Fruit fly (Drosophila melanogaster) S2 (cell line): Measurements from ENCODE around the gene CG32683.

Experiments used
- CG8478 ChIP-seq: fragments of >200 bp; optimal IDR thresholded peaks from 2 replicates; lab custom pipeline; 2018
- CTCF ChIP-seq, 2 experiments: fragments of >200 bp; optimal IDR thresholded peaks; 2 replicates each; lab custom pipeline; 2018

CG32683 gene

dm6 chrX:10370201-10371038 is 84.3 kb downstream of the CG32683 start:
- TF ChIP-seq CTCF (optimal IDR thresholded peaks at IDR 0.05; lab: Kevin White, UChicago): no peak
- TF ChIP-seq CG8478 (lab: Kevin White, UChicago): no peak

- TF ChIP-seq CTCF (optimal IDR thresholded peaks at IDR 0.05; lab: Kevin White, UChicago): no peak
- TF ChIP-seq CG8478 (lab: Kevin White, UChicago): no peak
Measured at dm6 chrX:10369763-10370162, 84.9 kb downstream of the CG32683 start.

DNA sequence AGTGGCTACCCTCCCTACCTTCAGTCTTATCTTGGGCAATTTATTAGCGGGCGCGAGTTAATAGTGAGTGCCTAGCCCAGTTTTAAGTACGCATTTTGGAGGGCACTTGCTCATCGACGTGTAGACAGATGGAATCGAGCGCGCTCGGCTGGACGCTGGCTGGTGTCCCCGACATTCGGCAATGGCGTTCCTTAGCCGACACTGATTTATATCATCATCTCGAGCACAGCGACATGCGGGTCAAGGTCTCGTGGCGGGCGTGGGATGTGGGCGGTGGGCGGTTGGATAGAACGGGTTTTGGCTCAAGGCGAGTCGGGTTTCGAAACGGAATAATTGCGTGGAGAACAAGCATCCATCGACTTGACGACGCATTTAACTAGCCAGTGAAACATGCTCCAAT is 85.4 kb downstream of the CG32683 start:
- TF ChIP-seq CTCF (optimal IDR thresholded peaks at IDR 0.05; lab: Kevin White, UChicago) (no peak), CG8478 (lab: Kevin White, UChicago) (no peak)

- TF ChIP-seq CTCF (optimal IDR thresholded peaks at IDR 0.05; lab: Kevin White, UChicago) (peak in 1 of 2 experiments; percentile 12), CG8478 (lab: Kevin White, UChicago) (no peak)
Measured at dm6 chrX:10367801-10368203, 86.9 kb downstream of the CG32683 start, which contains the start of gene CG17841. CG17841 (plus strand) TSS chrX:10368052.

DNA sequence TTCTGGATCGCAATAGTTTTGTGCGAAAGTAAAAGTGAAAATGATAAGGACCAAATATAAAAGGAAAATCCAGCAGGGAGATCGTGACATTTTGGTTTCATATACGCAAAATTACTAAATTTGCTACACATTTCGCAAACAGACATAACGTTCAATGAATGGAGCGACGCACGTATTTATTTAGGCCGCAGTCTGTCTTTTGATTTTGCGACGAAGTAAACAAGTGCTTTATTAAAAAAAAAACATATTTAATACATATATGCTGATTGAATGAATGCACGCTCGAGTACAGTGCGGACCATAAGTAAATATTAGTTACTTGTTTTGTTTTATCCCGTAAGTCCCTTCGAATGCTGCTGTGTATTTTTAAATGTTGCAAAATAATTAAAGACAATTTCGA is 87.3 kb downstream of the CG32683 start, which contains the start of gene CG32679:
Gene CG32679 (minus strand): TSS at position 101 of the 400 bp plus-strand sequence.
- TF ChIP-seq CG8478 (lab: Kevin White, UChicago) (no peak), CTCF (optimal IDR thresholded peaks at IDR 0.05; lab: Kevin White, UChicago) (no peak)

DNA sequence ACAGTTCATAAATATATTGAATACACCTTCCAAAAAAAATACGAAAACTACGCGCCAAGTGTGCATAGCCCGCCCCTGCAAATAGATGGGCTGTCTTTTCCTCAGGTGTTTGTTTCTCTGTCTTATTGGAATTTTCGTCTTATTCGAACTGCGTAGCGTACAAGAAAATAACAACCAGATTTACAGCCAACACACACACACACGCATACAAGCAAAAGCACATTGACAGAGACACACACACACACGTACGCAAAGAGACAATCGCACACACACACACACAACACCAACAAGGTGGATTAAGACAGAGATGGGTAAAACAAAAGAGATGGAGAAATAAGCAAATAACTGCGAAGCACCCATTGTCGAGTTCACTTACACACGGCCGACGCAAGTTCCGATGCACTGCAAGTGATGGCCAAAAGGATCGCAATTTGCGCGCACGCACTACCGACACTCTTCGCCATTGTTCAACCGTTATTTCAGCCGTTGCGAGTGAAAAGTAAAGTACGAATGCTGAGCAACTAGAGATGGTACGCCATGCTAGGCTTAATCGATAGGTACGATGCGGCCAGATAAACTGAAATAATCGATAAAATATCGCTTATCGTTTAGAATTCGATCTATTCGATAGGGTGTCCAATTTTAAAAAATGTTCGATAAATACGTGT is 88.8 kb downstream of the CG32683 start:
- no peak for TF ChIP-seq CG8478 (lab: Kevin White, UChicago)
- no peak for TF ChIP-seq CTCF (optimal IDR thresholded peaks at IDR 0.05; lab: Kevin White, UChicago)

DNA sequence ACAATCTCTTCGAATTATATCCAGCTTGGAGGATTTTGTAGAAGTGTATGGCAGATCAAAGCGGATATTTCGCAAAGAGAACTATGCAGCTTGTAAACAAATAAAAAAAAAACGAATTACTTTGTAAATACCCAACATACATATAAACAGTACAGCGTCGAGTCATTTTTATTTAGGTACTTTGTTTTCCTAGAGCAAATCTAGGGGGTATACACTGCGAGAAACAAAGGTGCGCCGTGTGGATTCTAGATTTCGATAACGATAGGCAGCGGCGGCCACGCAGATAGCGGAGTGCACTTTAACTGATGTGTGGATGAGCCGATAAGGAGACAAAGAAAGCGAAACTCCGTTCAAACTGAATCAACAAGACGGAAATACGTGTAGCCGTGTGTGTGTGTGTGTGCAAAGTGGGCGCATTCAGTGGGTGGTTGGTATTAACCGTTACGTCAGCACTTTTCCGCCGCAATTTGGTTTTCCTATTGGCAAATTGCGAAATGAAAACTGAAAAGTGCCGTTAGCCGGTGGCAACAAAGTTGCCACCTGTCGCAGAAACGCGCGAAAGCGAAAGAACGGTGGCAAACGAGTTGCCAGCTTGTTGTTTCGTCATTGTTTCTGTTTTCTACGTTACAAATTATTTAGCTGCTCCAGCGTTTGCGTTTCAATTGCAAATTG is 90.0 kb downstream of the CG32683 start:
- TF ChIP-seq CG8478 (lab: Kevin White, UChicago) (no peak), CTCF (optimal IDR thresholded peaks at IDR 0.05; lab: Kevin White, UChicago) (no peak)

DNA sequence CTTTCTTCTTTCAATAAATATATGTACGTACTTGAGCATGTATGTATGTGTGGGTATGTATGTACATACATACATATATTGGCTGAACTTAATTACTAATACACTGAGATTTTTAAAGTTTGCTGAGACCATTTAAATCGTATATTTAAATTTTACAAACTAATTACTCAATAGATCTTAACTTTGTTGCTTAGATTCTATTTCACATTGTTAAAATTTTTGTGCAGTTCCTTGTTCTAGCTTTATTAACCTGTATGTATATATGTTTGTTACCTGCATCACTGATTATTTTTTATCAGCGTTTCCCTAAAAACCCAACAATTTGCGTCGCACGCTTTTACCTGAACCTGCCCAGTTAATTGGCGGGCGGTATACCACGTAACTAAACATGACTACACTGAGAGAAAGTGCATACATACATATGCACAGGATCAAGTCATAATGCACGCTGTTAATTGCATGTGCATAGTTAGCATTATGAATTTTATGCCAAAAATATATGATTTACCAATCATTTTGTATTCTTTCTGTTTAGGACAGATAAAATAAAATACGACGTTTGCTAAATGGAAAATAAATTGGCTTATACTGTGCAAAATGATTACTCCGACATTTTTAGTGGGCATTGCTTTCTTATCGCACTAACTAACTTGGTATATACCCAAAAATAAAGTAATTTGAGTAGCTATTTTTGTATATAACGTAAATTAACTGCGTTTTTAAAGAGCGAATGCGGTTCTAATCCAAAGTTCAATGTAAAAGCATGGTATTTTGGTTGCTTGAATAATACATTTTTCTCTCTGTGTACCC is 91.9 kb downstream of the CG32683 start:
- TF ChIP-seq CTCF (optimal IDR thresholded peaks at IDR 0.05; lab: Kevin White, UChicago): no peak
- no peak for TF ChIP-seq CG8478 (lab: Kevin White, UChicago)

dm6 chrX:10362127-10362526 is 92.6 kb downstream of the CG32683 start:
- TF ChIP-seq CG8478 (lab: Kevin White, UChicago) (no peak), CTCF (optimal IDR thresholded peaks at IDR 0.05; lab: Kevin White, UChicago) (no peak)
